Worm (Caenorhabditis elegans) whole organism, young adult: Measurements from ENCODE around the gene K02D10.3.

Source experiments
- C06A6.2 ChIP-seq: fragments of 200-800 bp; sonication (Bioruptor generic); conservative IDR thresholded peaks from 2 replicates; pipeline ENCODE4 v1.3.6; 2022; ENCODE audit warnings: missing genetic modification characterization, missing compliant biosample characterization
- F22D6.2 ChIP-seq: sonication (generic microtip); optimal IDR thresholded peaks from 2 replicates; lab custom pipeline; 2016; ENCODE audit warnings: mild to moderate bottlenecking, missing genetic modification characterization, missing compliant biosample characterization
- F23B12.7 ChIP-seq: sonication (generic microtip); optimal IDR thresholded peaks from 2 replicates; lab custom pipeline; 2017; ENCODE audit warnings: missing genetic modification characterization, mild to moderate bottlenecking, missing compliant biosample characterization, antibody characterized with exemption, moderate library complexity; ENCODE audit not compliant: insufficient read depth
- F37B4.10 ChIP-seq: fragments of 200-800 bp; sonication (Bioruptor generic); IDR thresholded peaks from 2 replicates; pipeline ENCODE4 v1.3.6; 2022; ENCODE audit warnings: missing genetic modification characterization, missing compliant biosample characterization
- F49E8.2 ChIP-seq: sonication (generic microtip); optimal IDR thresholded peaks from 3 replicates; lab custom pipeline; 2017; ENCODE audit warnings: missing genetic modification characterization, mild to moderate bottlenecking, missing compliant biosample characterization, antibody characterized with exemption, moderate library complexity; ENCODE audit not compliant: insufficient read depth
- F57A8.1 ChIP-seq: fragments of 200-800 bp; sonication (Bioruptor generic); optimal IDR thresholded peaks from 2 replicates; lab custom pipeline; 2018; ENCODE audit warnings: mild to moderate bottlenecking, missing genetic modification characterization, moderate library complexity, missing compliant biosample characterization
- F57C9.4 ChIP-seq: sonication (generic microtip); optimal IDR thresholded peaks from 2 replicates; lab custom pipeline; 2017; ENCODE audit warnings: mild to moderate bottlenecking, missing genetic modification characterization, missing compliant biosample characterization
- K12H6.12 ChIP-seq: fragments of 200-800 bp; sonication (Bioruptor generic); optimal IDR thresholded peaks from 2 replicates; lab custom pipeline; 2018; ENCODE audit warnings: mild to moderate bottlenecking, missing genetic modification characterization, missing compliant biosample characterization
- T26A5.8 ChIP-seq: sonication (generic microtip); optimal IDR thresholded peaks from 2 replicates; lab custom pipeline; 2016; ENCODE audit warnings: missing genetic modification characterization, missing compliant biosample characterization
- Y53F4B.3 ChIP-seq: fragments of 200-800 bp; sonication (Bioruptor generic); IDR thresholded peaks from 2 replicates; pipeline ENCODE4 v1.3.6; 2022; ENCODE audit warnings: missing genetic modification reagents, missing genetic modification characterization, missing compliant biosample characterization
- Y67H2A.10 ChIP-seq: fragments of 200-800 bp; sonication (Bioruptor generic); conservative IDR thresholded peaks from 2 replicates; pipeline ENCODE4 v1.3.6; 2022; ENCODE audit warnings: missing genetic modification reagents, missing genetic modification characterization, missing compliant biosample characterization
- Y79H2A.3 ChIP-seq: fragments of 200-800 bp; sonication (Bioruptor generic); conservative IDR thresholded peaks from 2 replicates; pipeline ENCODE4 v1.3.6; 2022; ENCODE audit warnings: missing genetic modification reagents, missing genetic modification characterization, missing compliant biosample characterization
- Y95B8A.8 ChIP-seq: fragments of 200-800 bp; sonication (Bioruptor generic); IDR thresholded peaks from 2 replicates; pipeline ENCODE4 v1.3.6; 2022; ENCODE audit warnings: missing genetic modification reagents, missing genetic modification characterization, missing compliant biosample characterization
- akir-1 ChIP-seq: fragments of 200-800 bp; sonication (Bioruptor generic); optimal IDR thresholded peaks from 2 replicates; lab custom pipeline; 2018; ENCODE audit warnings: mild to moderate bottlenecking, missing genetic modification characterization, moderate library complexity, missing compliant biosample characterization
- aptf-3 ChIP-seq: fragments of 200-800 bp; sonication (Bioruptor generic); IDR thresholded peaks from 2 replicates; pipeline ENCODE4 v1.3.6; 2022; ENCODE audit warnings: missing genetic modification characterization, missing compliant biosample characterization
- attf-5 ChIP-seq: fragments of 200-800 bp; sonication (Bioruptor generic); optimal IDR thresholded peaks from 2 replicates; lab custom pipeline; 2018; ENCODE audit warnings: mild to moderate bottlenecking, missing genetic modification characterization, missing compliant biosample characterization
- attf-6 ChIP-seq: fragments of 200-800 bp; sonication (Bioruptor generic); IDR thresholded peaks from 2 replicates; pipeline ENCODE4 v1.3.6; 2022; ENCODE audit warnings: missing genetic modification reagents, missing genetic modification characterization, missing compliant biosample characterization
- bed-1 ChIP-seq: fragments of 200-800 bp; sonication (Bioruptor generic); IDR thresholded peaks from 2 replicates; pipeline ENCODE4 v1.3.6; 2022; ENCODE audit warnings: missing genetic modification reagents, missing genetic modification characterization, missing compliant biosample characterization
- ccch-3 ChIP-seq: fragments of 200-800 bp; sonication (Bioruptor generic); optimal IDR thresholded peaks from 2 replicates; lab custom pipeline; 2018; ENCODE audit warnings: mild to moderate bottlenecking, missing genetic modification characterization, missing compliant biosample characterization
- ceh-40 ChIP-seq: fragments of 200-800 bp; sonication (Bioruptor generic); IDR thresholded peaks from 2 replicates; pipeline ENCODE4 v1.3.6; 2022; ENCODE audit warnings: missing genetic modification characterization, missing compliant biosample characterization
- chd-7 ChIP-seq: sonication (generic microtip); optimal IDR thresholded peaks from 2 replicates; lab custom pipeline; 2016; ENCODE audit warnings: mild to moderate bottlenecking, missing genetic modification characterization, moderate library complexity, missing compliant biosample characterization
- die-1 ChIP-seq: sonication (generic microtip); optimal IDR thresholded peaks from 2 replicates; lab custom pipeline; 2016; ENCODE audit warnings: missing genotype, mild to moderate bottlenecking, missing genetic modification characterization, missing compliant biosample characterization
- dpl-1 ChIP-seq: fragments of 150-350 bp; optimal IDR thresholded peaks from 2 replicates; lab custom pipeline; 2014; ENCODE audit warnings: missing biosample characterization, missing genetic modification reagents, missing genetic modification characterization
- egl-18 ChIP-seq: fragments of 200-800 bp; sonication (Bioruptor generic); IDR thresholded peaks from 2 replicates; pipeline ENCODE4 v1.3.6; 2022; ENCODE audit warnings: missing genetic modification reagents, missing genetic modification characterization, missing compliant biosample characterization
- ets-4 ChIP-seq: fragments of 200-800 bp; sonication (Bioruptor generic); optimal IDR thresholded peaks from 2 replicates; lab custom pipeline; 2018; ENCODE audit warnings: mild to moderate bottlenecking, missing genetic modification characterization, missing compliant biosample characterization
- fkh-3 ChIP-seq: sonication (generic microtip); optimal IDR thresholded peaks from 2 replicates; lab custom pipeline; 2016; ENCODE audit warnings: mild to moderate bottlenecking, missing genetic modification characterization, missing compliant biosample characterization
- gei-17 ChIP-seq: fragments of 200-800 bp; sonication (Bioruptor generic); optimal IDR thresholded peaks from 2 replicates; lab custom pipeline; 2018; ENCODE audit warnings: mild to moderate bottlenecking, missing genetic modification characterization, missing compliant biosample characterization
- hmg-20 ChIP-seq: fragments of 200-800 bp; sonication (Bioruptor generic); IDR thresholded peaks from 2 replicates; pipeline ENCODE4 v1.3.6; 2022; ENCODE audit warnings: missing genetic modification reagents, missing genetic modification characterization, missing compliant biosample characterization
- hsf-1 ChIP-seq: fragments of 200-800 bp; sonication (Bioruptor generic); IDR thresholded peaks from 2 replicates; pipeline ENCODE4 v1.3.6; 2022; ENCODE audit warnings: missing genetic modification reagents, missing genetic modification characterization, missing compliant biosample characterization
- lag-1 ChIP-seq: fragments of 200-800 bp; sonication (Bioruptor generic); IDR thresholded peaks from 2 replicates; pipeline ENCODE4 v1.3.6; 2022; ENCODE audit warnings: missing genetic modification reagents, missing genetic modification characterization, missing compliant biosample characterization
- let-526 ChIP-seq: fragments of 200-800 bp; sonication (Bioruptor generic); IDR thresholded peaks from 2 replicates; pipeline ENCODE4 v1.3.6; 2022; ENCODE audit warnings: missing genetic modification reagents, missing genetic modification characterization, missing compliant biosample characterization
- lin-40 ChIP-seq: sonication (generic microtip); optimal IDR thresholded peaks from 2 replicates; lab custom pipeline; 2016; ENCODE audit warnings: missing genetic modification characterization, mild to moderate bottlenecking, missing compliant biosample characterization, missing genotype, missing genetic modification reagents
- madf-10 ChIP-seq: sonication (generic microtip); optimal IDR thresholded peaks from 2 replicates; lab custom pipeline; 2016; ENCODE audit warnings: mild to moderate bottlenecking, missing genetic modification characterization, missing compliant biosample characterization
- madf-6 ChIP-seq: fragments of 200-800 bp; sonication (Bioruptor generic); IDR thresholded peaks from 2 replicates; pipeline ENCODE4 v1.3.6; 2022; ENCODE audit warnings: missing genetic modification reagents, missing genetic modification characterization, missing compliant biosample characterization
- mcd-1 ChIP-seq: fragments of 200-800 bp; sonication (Bioruptor generic); IDR thresholded peaks from 2 replicates; pipeline ENCODE4 v1.3.6; 2022; ENCODE audit warnings: missing genetic modification reagents, missing genetic modification characterization, missing compliant biosample characterization
- mxl-1 ChIP-seq: sonication (generic microtip); optimal IDR thresholded peaks from 2 replicates; lab custom pipeline; 2016; ENCODE audit warnings: missing genetic modification characterization, missing compliant biosample characterization
- nfya-2 ChIP-seq: fragments of 200-800 bp; sonication (Bioruptor generic); IDR thresholded peaks from 2 replicates; pipeline ENCODE4 v1.3.6; 2022; ENCODE audit warnings: missing genetic modification reagents, missing genetic modification characterization, missing compliant biosample characterization
- nhr-179 ChIP-seq: sonication (generic microtip); optimal IDR thresholded peaks from 2 replicates; lab custom pipeline; 2016; ENCODE audit warnings: mild to moderate bottlenecking, missing genetic modification characterization, missing compliant biosample characterization
- nhr-90 ChIP-seq: sonication (generic microtip); optimal IDR thresholded peaks from 2 replicates; lab custom pipeline; 2016; ENCODE audit warnings: missing genotype, mild to moderate bottlenecking, missing genetic modification characterization, missing compliant biosample characterization
- rcor-1 ChIP-seq: fragments of 200-800 bp; sonication (Bioruptor generic); IDR thresholded peaks from 2 replicates; pipeline ENCODE4 v1.3.6; 2022; ENCODE audit warnings: missing genetic modification reagents, missing genetic modification characterization, missing compliant biosample characterization
- rec-8 ChIP-seq, 2 experiments: sonication (generic microtip); optimal IDR thresholded peaks; 2 replicates each; lab custom pipeline; 2016; ENCODE audit warnings: mild to moderate bottlenecking in 2 of 2, missing genetic modification characterization in 2 of 2, missing genetic modification reagents in 2 of 2, missing genotype in 2 of 2, missing biosample characterization in 1 of 2, missing compliant biosample characterization in 1 of 2, moderate library complexity in 1 of 2
- sea-2 ChIP-seq: fragments of 200-800 bp; sonication (Bioruptor generic); IDR thresholded peaks from 2 replicates; pipeline ENCODE4 v1.3.6; 2022; ENCODE audit warnings: missing genetic modification characterization, missing compliant biosample characterization
- snpc-1.1 ChIP-seq: sonication (generic microtip); optimal IDR thresholded peaks from 2 replicates; lab custom pipeline; 2017; ENCODE audit warnings: missing genetic modification characterization, mild to moderate bottlenecking, missing compliant biosample characterization, antibody characterized with exemption, moderate library complexity, missing genotype, missing genetic modification reagents; ENCODE audit not compliant: insufficient read depth
- somi-1 ChIP-seq: fragments of 200-800 bp; sonication (Bioruptor generic); optimal IDR thresholded peaks from 2 replicates; lab custom pipeline; 2018; ENCODE audit warnings: mild to moderate bottlenecking, missing genetic modification characterization, missing compliant biosample characterization
- tbp1 ChIP-seq: fragments of 200-800 bp; sonication (Bioruptor generic); optimal IDR thresholded peaks from 2 replicates; lab custom pipeline; 2018; ENCODE audit warnings: mild to moderate bottlenecking, missing genetic modification characterization, missing compliant biosample characterization
- tlf-1 ChIP-seq: fragments of 200-800 bp; sonication (Bioruptor generic); optimal IDR thresholded peaks from 2 replicates; lab custom pipeline; 2018; ENCODE audit warnings: mild to moderate bottlenecking, missing genetic modification characterization, missing compliant biosample characterization
- xnd-1 ChIP-seq: sonication (generic microtip); optimal IDR thresholded peaks from 2 replicates; lab custom pipeline; 2016; ENCODE audit warnings: missing genotype, missing genetic modification reagents, missing genetic modification characterization, missing compliant biosample characterization
- zim-3 ChIP-seq: sonication (generic microtip); optimal IDR thresholded peaks from 2 replicates; lab custom pipeline; 2017; ENCODE audit warnings: mild to moderate bottlenecking, missing genetic modification characterization, moderate library complexity, missing compliant biosample characterization
- ztf-25 ChIP-seq: fragments of 200-800 bp; sonication (Bioruptor generic); IDR thresholded peaks from 2 replicates; pipeline ENCODE4 v1.3.6; 2022; ENCODE audit warnings: missing genetic modification reagents, missing genetic modification characterization, missing compliant biosample characterization
- ztf-26 ChIP-seq: sonication (generic microtip); optimal IDR thresholded peaks from 2 replicates; lab custom pipeline; 2017; ENCODE audit warnings: missing genetic modification characterization, missing compliant biosample characterization

Gene K02D10.3

DNA sequence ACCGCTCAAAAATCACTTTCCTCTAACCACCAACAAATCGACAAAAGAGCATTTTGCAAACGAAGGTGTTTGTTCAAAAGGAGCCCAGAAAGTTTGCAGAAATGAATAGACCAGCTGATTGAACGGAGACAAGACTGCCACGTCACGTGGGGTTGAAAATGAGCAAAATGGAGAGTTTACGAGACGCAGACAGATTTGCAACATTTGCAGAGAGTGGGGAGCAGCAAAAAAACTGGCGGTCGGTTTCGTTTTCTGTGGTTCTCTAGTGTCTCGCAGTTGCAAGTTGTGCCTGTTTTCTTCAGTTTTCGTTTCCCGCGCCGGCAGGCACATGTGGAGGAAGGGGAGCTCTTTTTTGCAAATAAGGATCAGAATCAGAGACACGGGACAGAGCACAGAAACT is 13.7 kb upstream of the K02D10.3 start:
- TF ChIP-seq rec-8 (tag; optimal IDR thresholded peaks at IDR 0.05; lab: Kevin White, UChicago): no peak
- TF ChIP-seq T26A5.8 (tag; lab: Kevin White, UChicago): no peak
- TF ChIP-seq attf-6 (GFP tag; lab: Robert Waterston, UW): no peak
- no peak for TF ChIP-seq aptf-3 (GFP tag; lab: Robert Waterston, UW)
- TF ChIP-seq tbp1 (GFP tag; lab: Kevin White, UChicago): no peak
- no peak for TF ChIP-seq ets-4 (GFP tag; lab: Kevin White, UChicago)
- no peak for TF ChIP-seq Y53F4B.3 (GFP tag; lab: Robert Waterston, UW)
- no peak for TF ChIP-seq egl-18 (GFP tag; lab: Robert Waterston, UW)
- TF ChIP-seq Y95B8A.8 (GFP tag; lab: Robert Waterston, UW): no peak
- peak; percentile 39; the same call in 1 of the 2 replicates for TF ChIP-seq mcd-1 (GFP tag; lab: Robert Waterston, UW)
- no peak for TF ChIP-seq zim-3 (tag; lab: Kevin White, UChicago)
- 0 out of 2 replicates have a peak, but pooled peaks have one; percentile 19 for TF ChIP-seq C06A6.2 (GFP tag; lab: Robert Waterston, UW)
- no peak for TF ChIP-seq dpl-1 (GFP tag; lab: Kevin White, UChicago)
- TF ChIP-seq madf-10 (tag; lab: Kevin White, UChicago): peak; percentile 3
- no peak for TF ChIP-seq F49E8.2 (tag; lab: Kevin White, UChicago)
- no peak for TF ChIP-seq F22D6.2
- no peak for TF ChIP-seq hsf-1
- no peak for TF ChIP-seq tlf-1 (GFP tag; lab: Kevin White, UChicago)
- TF ChIP-seq hmg-20: no peak
- TF ChIP-seq nhr-179 (tag; lab: Kevin White, UChicago): no peak
- no peak for TF ChIP-seq fkh-3 (tag; lab: Kevin White, UChicago)
- no peak for TF ChIP-seq F23B12.7
- TF ChIP-seq nfya-2 (GFP tag; lab: Robert Waterston, UW): no peak
- TF ChIP-seq sea-2: no peak
- TF ChIP-seq let-526: 0 out of 2 replicates have a peak, but pooled peaks have one; percentile 31
- TF ChIP-seq attf-5 (GFP tag; lab: Kevin White, UChicago): peak; percentile 61
- TF ChIP-seq K12H6.12 (tag; lab: Kevin White, UChicago): peak; percentile 71
- TF ChIP-seq ztf-25 (GFP tag; lab: Robert Waterston, UW): no peak
- no peak for TF ChIP-seq F57A8.1 (GFP tag; lab: Kevin White, UChicago)
- TF ChIP-seq snpc-1.1 (tag; lab: Kevin White, UChicago): no peak
- TF ChIP-seq xnd-1 (tag; lab: Kevin White, UChicago): no peak
- TF ChIP-seq madf-6 (GFP tag; lab: Robert Waterston, UW): no peak
- TF ChIP-seq ztf-26 (tag; lab: Kevin White, UChicago): no peak
- TF ChIP-seq chd-7 (tag; lab: Kevin White, UChicago): peak; percentile 12
- no peak for TF ChIP-seq Y79H2A.3
- no peak for TF ChIP-seq gei-17 (GFP tag; lab: Kevin White, UChicago)
- no peak for TF ChIP-seq bed-1 (GFP tag; lab: Robert Waterston, UW)
- no peak for TF ChIP-seq ccch-3 (GFP tag; lab: Kevin White, UChicago)
- no peak for TF ChIP-seq nhr-90 (tag; lab: Kevin White, UChicago)
- TF ChIP-seq mxl-1: no peak
- TF ChIP-seq akir-1: no peak
- no peak for TF ChIP-seq F57C9.4 (tag; lab: Kevin White, UChicago)
- TF ChIP-seq lag-1 (GFP tag; lab: Robert Waterston, UW): no peak
- 0 out of 2 replicates have a peak, but pooled peaks have one; percentile 8 for TF ChIP-seq rcor-1 (GFP tag; lab: Robert Waterston, UW)
- no peak for TF ChIP-seq somi-1 (GFP tag; lab: Kevin White, UChicago)
- no peak for TF ChIP-seq lin-40 (tag; lab: Kevin White, UChicago)
- TF ChIP-seq die-1 (tag; lab: Kevin White, UChicago): no peak
- TF ChIP-seq ceh-40 (GFP tag; lab: Robert Waterston, UW): no peak
- no peak for TF ChIP-seq Y67H2A.10
- TF ChIP-seq F37B4.10 (GFP tag; lab: Robert Waterston, UW): no peak
